Worm (Caenorhabditis elegans) whole organism, L1 larva: ENCODE results near the gene cest-10.

Experiments
- C04F5.9 ChIP-seq: sonication (generic microtip); optimal IDR thresholded peaks from 2 replicates; lab custom pipeline; 2016; ENCODE audit warnings: missing genetic modification characterization, missing compliant biosample characterization
- C16A3.4 ChIP-seq: fragments of 150-350 bp; optimal IDR thresholded peaks from 2 replicates; lab custom pipeline; 2014; ENCODE audit warnings: missing biosample characterization, missing genetic modification characterization
- F16B12.6 ChIP-seq: fragments of 150-350 bp; optimal IDR thresholded peaks from 2 replicates; lab custom pipeline; 2014; ENCODE audit warnings: missing biosample characterization, missing genetic modification characterization
- Y116A8C.19 ChIP-seq: sonication (generic microtip); optimal IDR thresholded peaks from 2 replicates; lab custom pipeline; 2016; ENCODE audit warnings: missing compliant biosample characterization, missing genetic modification characterization, borderline replicate concordance
- ama-1 ChIP-seq: fragments of 150-350 bp; optimal IDR thresholded peaks from 2 replicates; lab custom pipeline; 2014
- blmp-1 ChIP-seq: fragments of 150-350 bp; optimal IDR thresholded peaks from 2 replicates; lab custom pipeline; 2014; ENCODE audit warnings: missing biosample characterization, missing genetic modification characterization
- ceh-63 ChIP-seq: fragments of 200-800 bp; sonication (Bioruptor generic); optimal IDR thresholded peaks from 2 replicates; lab custom pipeline; 2018; ENCODE audit warnings: mild to moderate bottlenecking, missing genetic modification characterization, missing compliant biosample characterization
- ces-1 ChIP-seq: fragments of 150-350 bp; optimal IDR thresholded peaks from 2 replicates; lab custom pipeline; 2014; ENCODE audit warnings: missing biosample characterization, missing genetic modification reagents, missing genetic modification characterization
- dsc-1 ChIP-seq: sonication (generic microtip); optimal IDR thresholded peaks from 2 replicates; lab custom pipeline; 2016; ENCODE audit warnings: mild to moderate bottlenecking, missing genetic modification characterization, missing compliant biosample characterization
- efl-1 ChIP-seq, 4 experiments: fragments of 150-350 bp; optimal IDR thresholded peaks in 3 of 4; peaks in 1 of 4; 1 replicate in 1 of 4; 2 replicates in 3 of 4; lab custom pipeline; 2014; ENCODE audit warnings: missing biosample characterization in 2 of 4, missing genetic modification characterization in 2 of 4, missing genetic modification reagents in 2 of 4
- egl-13 ChIP-seq: sonication (generic microtip); optimal IDR thresholded peaks from 2 replicates; lab custom pipeline; 2016; ENCODE audit warnings: missing genotype, missing genetic modification reagents, missing genetic modification characterization, missing compliant biosample characterization
- fkh-8 ChIP-seq: sonication (generic microtip); optimal IDR thresholded peaks from 2 replicates; lab custom pipeline; 2016; ENCODE audit warnings: mild to moderate bottlenecking, missing genetic modification characterization, missing compliant biosample characterization
- fos-1 ChIP-seq: fragments of 150-350 bp; optimal IDR thresholded peaks from 2 replicates; lab custom pipeline; 2014; ENCODE audit warnings: missing biosample characterization, missing genetic modification characterization
- grh-1 ChIP-seq: fragments of 200-800 bp; sonication (Bioruptor generic); IDR thresholded peaks from 2 replicates; pipeline ENCODE4 v1.3.6; 2022; ENCODE audit warnings: missing genetic modification reagents, missing genetic modification characterization, missing compliant biosample characterization
- isw-1 ChIP-seq: fragments of 200-800 bp; sonication (Bioruptor generic); IDR thresholded peaks from 2 replicates; pipeline ENCODE4 v1.3.6; 2022; ENCODE audit warnings: missing genetic modification characterization, missing compliant biosample characterization
- jun-1 ChIP-seq: fragments of 150-350 bp; optimal IDR thresholded peaks from 2 replicates; lab custom pipeline; 2014; ENCODE audit warnings: missing biosample characterization, missing genetic modification reagents, missing genetic modification characterization
- lin-13 ChIP-seq: fragments of 150-350 bp; optimal IDR thresholded peaks from 2 replicates; lab custom pipeline; 2014; ENCODE audit warnings: missing biosample characterization, missing genetic modification reagents, missing genetic modification characterization
- lin-15B ChIP-seq: fragments of 150-350 bp; sonication (generic microtip); optimal IDR thresholded peaks from 3 replicates; lab custom pipeline; 2014; ENCODE audit warnings: missing biosample characterization, missing genetic modification characterization
- lin-35 ChIP-seq, 2 experiments: fragments of 150-350 bp; optimal IDR thresholded peaks; 2 replicates each; lab custom pipeline; 2014; ENCODE audit warnings: missing biosample characterization in 2 of 2, missing genetic modification characterization in 2 of 2, missing genetic modification reagents in 2 of 2
- lin-39 ChIP-seq: fragments of 150-350 bp; optimal IDR thresholded peaks from 2 replicates; lab custom pipeline; 2014; ENCODE audit warnings: missing biosample characterization, missing genetic modification reagents, missing genetic modification characterization
- lsy-2 ChIP-seq, 2 experiments: fragments of 150-350 bp; optimal IDR thresholded peaks; 2 replicates each; lab custom pipeline; 2014; ENCODE audit warnings: missing biosample characterization in 2 of 2, missing genetic modification characterization in 2 of 2
- mab-9 ChIP-seq: fragments of 200-800 bp; sonication (Bioruptor generic); IDR thresholded peaks from 2 replicates; pipeline ENCODE4 v1.3.6; 2022; ENCODE audit warnings: missing genetic modification reagents, missing genetic modification characterization, missing compliant biosample characterization
- mdl-1 ChIP-seq, 2 experiments: fragments of 150-350 bp; optimal IDR thresholded peaks; 2 replicates each; lab custom pipeline; 2014 to 2017; ENCODE audit warnings: missing biosample characterization in 2 of 2, missing genetic modification characterization in 2 of 2, inconsistent platforms in 1 of 2
- mep-1 ChIP-seq: fragments of 150-350 bp; optimal IDR thresholded peaks from 2 replicates; lab custom pipeline; 2014; ENCODE audit warnings: missing biosample characterization, missing genetic modification characterization
- nhr-11 ChIP-seq: fragments of 150-350 bp; optimal IDR thresholded peaks from 2 replicates; lab custom pipeline; 2014; ENCODE audit warnings: missing biosample characterization, missing genetic modification characterization
- nhr-19 ChIP-seq: fragments of 200-800 bp; sonication (Bioruptor generic); conservative IDR thresholded peaks from 2 replicates; pipeline ENCODE4 v1.3.6; 2022; ENCODE audit warnings: missing genetic modification characterization, missing compliant biosample characterization
- nhr-20 ChIP-seq: sonication (generic microtip); optimal IDR thresholded peaks from 2 replicates; lab custom pipeline; 2016; ENCODE audit warnings: mild to moderate bottlenecking, missing genetic modification characterization, missing compliant biosample characterization
- nhr-47 ChIP-seq: sonication (generic microtip); optimal IDR thresholded peaks from 2 replicates; lab custom pipeline; 2016; ENCODE audit warnings: mild to moderate bottlenecking, missing genetic modification characterization, moderate library complexity, missing compliant biosample characterization
- nhr-71 ChIP-seq: sonication (generic microtip); optimal IDR thresholded peaks from 2 replicates; lab custom pipeline; 2016; ENCODE audit warnings: mild to moderate bottlenecking, missing genetic modification characterization, moderate library complexity, missing compliant biosample characterization
- nhr-76 ChIP-seq: sonication (generic microtip); optimal IDR thresholded peaks from 2 replicates; lab custom pipeline; 2017; ENCODE audit warnings: missing biosample characterization, missing genetic modification characterization
- nhr-84 ChIP-seq: sonication (generic microtip); optimal IDR thresholded peaks from 2 replicates; lab custom pipeline; 2017; ENCODE audit warnings: missing biosample characterization, missing genetic modification characterization
- nhr-90 ChIP-seq: sonication (generic microtip); optimal IDR thresholded peaks from 2 replicates; lab custom pipeline; 2016; ENCODE audit warnings: mild to moderate bottlenecking, missing genetic modification characterization, missing compliant biosample characterization; ENCODE audit not compliant: poor library complexity
- pax-3 ChIP-seq: fragments of 200-800 bp; sonication (Bioruptor generic); optimal IDR thresholded peaks from 2 replicates; lab custom pipeline; 2018; ENCODE audit warnings: mild to moderate bottlenecking, missing genetic modification characterization, moderate library complexity, missing compliant biosample characterization
- pqm-1 ChIP-seq: sonication (generic microtip); optimal IDR thresholded peaks from 3 replicates; lab custom pipeline; 2017; ENCODE audit warnings: missing biosample characterization, missing genetic modification characterization
- rnt-1 ChIP-seq: sonication (generic microtip); optimal IDR thresholded peaks from 2 replicates; lab custom pipeline; 2016; ENCODE audit warnings: mild to moderate bottlenecking, missing genetic modification characterization, moderate library complexity, missing compliant biosample characterization
- sup-37 ChIP-seq: fragments of 200-800 bp; sonication (Bioruptor generic); optimal IDR thresholded peaks from 2 replicates; lab custom pipeline; 2018; ENCODE audit warnings: mild to moderate bottlenecking, missing genetic modification characterization, missing compliant biosample characterization
- tbx-2 ChIP-seq: sonication (generic microtip); optimal IDR thresholded peaks from 2 replicates; lab custom pipeline; 2016; ENCODE audit warnings: missing genetic modification characterization, missing compliant biosample characterization
- unc-130 ChIP-seq: fragments of 150-350 bp; optimal IDR thresholded peaks from 2 replicates; lab custom pipeline; 2017; ENCODE audit warnings: missing biosample characterization, missing genetic modification characterization, inconsistent platforms
- unc-62 ChIP-seq: fragments of 150-350 bp; optimal IDR thresholded peaks from 2 replicates; lab custom pipeline; 2014; ENCODE audit warnings: missing biosample characterization, missing genetic modification reagents, missing genetic modification characterization
- vab-15 ChIP-seq: sonication (generic microtip); optimal IDR thresholded peaks from 2 replicates; lab custom pipeline; 2017; ENCODE audit warnings: missing genotype, mild to moderate bottlenecking, missing genetic modification characterization, missing compliant biosample characterization
- xbp-1 ChIP-seq: sonication (generic microtip); optimal IDR thresholded peaks from 2 replicates; lab custom pipeline; 2016; ENCODE audit warnings: missing genetic modification characterization, missing compliant biosample characterization
- zag-1 ChIP-seq: fragments of 150-350 bp; optimal IDR thresholded peaks from 2 replicates; lab custom pipeline; 2014; ENCODE audit warnings: missing biosample characterization, missing genetic modification characterization
- zip-4 ChIP-seq: fragments of 200-800 bp; sonication (Bioruptor generic); optimal IDR thresholded peaks from 2 replicates; lab custom pipeline; 2018; ENCODE audit warnings: mild to moderate bottlenecking, missing genetic modification characterization, moderate library complexity, missing compliant biosample characterization
- ztf-11 ChIP-seq, 2 experiments: sonication (generic microtip); optimal IDR thresholded peaks; 2 replicates each; lab custom pipeline; 2016 to 2017; ENCODE audit warnings: missing genetic modification characterization in 2 of 2, missing biosample characterization in 1 of 2, missing compliant biosample characterization in 1 of 2
- ztf-4 ChIP-seq: fragments of 150-350 bp; optimal IDR thresholded peaks from 2 replicates; lab custom pipeline; 2014; ENCODE audit warnings: missing biosample characterization, missing genetic modification characterization

Gene cest-10

ce11 chrIV:7154356-7154755 lies 26.0 kb upstream of the cest-10 start, which contains the start of gene C34D4.2:
TSS of gene C34D4.2 (plus strand) at chrIV:7154656.
- no peak for TF ChIP-seq ceh-63
- no peak for TF ChIP-seq xbp-1 (tag; lab: Kevin White, UChicago)
- TF ChIP-seq nhr-84 (tag; lab: Kevin White, UChicago): no peak
- no peak for TF ChIP-seq pax-3

- TF ChIP-seq blmp-1 (tag; lab: Kevin White, UChicago) (no peak), mep-1 (tag; lab: Kevin White, UChicago) (no peak), F16B12.6 (no peak), nhr-47 (tag; lab: Kevin White, UChicago) (peak; percentile 39), zag-1 (tag; lab: Kevin White, UChicago) (no peak), efl-1 (optimal IDR thresholded peaks at IDR 0.05; lab: Kevin White, UChicago) (no peak), efl-1 (GFP tag; optimal IDR thresholded peaks at IDR 0.05 in 1 of 2; lab: Kevin White, UChicago) (peak in 1 of 2 experiments; percentile 64), nhr-20 (tag; lab: Kevin White, UChicago) (no peak), dsc-1 (tag; lab: Kevin White, UChicago) (peak; percentile 50), nhr-71 (tag; lab: Kevin White, UChicago) (peak; percentile 49), isw-1 (GFP tag; lab: Robert Waterston, UW) (no peak), fkh-8 (tag; lab: Kevin White, UChicago) (peak; percentile 95), unc-62 (GFP tag; lab: Kevin White, UChicago) (no peak), C04F5.9 (tag; lab: Kevin White, UChicago) (no peak), nhr-19 (GFP tag; lab: Robert Waterston, UW) (no peak), sup-37 (GFP tag; lab: Kevin White, UChicago) (no peak), mdl-1 (tag; optimal IDR thresholded peaks at IDR 0.05; lab: Kevin White, UChicago) (no peak), jun-1 (no peak), unc-130 (no peak), pqm-1 (tag; lab: Kevin White, UChicago) (no peak), ces-1 (GFP tag; lab: Kevin White, UChicago) (no peak), nhr-11 (tag; lab: Kevin White, UChicago) (no peak), xbp-1 (tag; lab: Kevin White, UChicago) (no peak), lsy-2 (tag; optimal IDR thresholded peaks at IDR 0.05; lab: Kevin White, UChicago) (peak in 1 of 2 experiments; percentile 39), lin-39 (tag; lab: Kevin White, UChicago) (no peak), egl-13 (no peak), fos-1 (no peak), zip-4 (GFP tag; lab: Kevin White, UChicago) (no peak), pax-3 (no peak), lin-13 (GFP tag; lab: Kevin White, UChicago) (no peak), nhr-76 (tag; lab: Kevin White, UChicago) (no peak)
Measured at ce11 chrIV:7156356-7156755, 24.0 kb upstream of the cest-10 start, which contains the start of gene maph-9. TSS of gene maph-9 (plus strand) at chrIV:7156628.

- TF ChIP-seq zip-4 (GFP tag; lab: Kevin White, UChicago) (no peak), ztf-11 (tag; optimal IDR thresholded peaks at IDR 0.05; lab: Kevin White, UChicago) (no peak)
Measured at ce11 chrIV:7158161-7158560, 22.2 kb upstream of the cest-10 start.

- no peak for TF ChIP-seq ama-1 (lab: Kevin White, UChicago)
- TF ChIP-seq efl-1 (optimal IDR thresholded peaks at IDR 0.05; lab: Kevin White, UChicago): peak in 1 of 2 experiments; percentile 92
- no peak for TF ChIP-seq efl-1 (GFP tag; optimal IDR thresholded peaks at IDR 0.05 in 1 of 2; lab: Kevin White, UChicago)
- no peak for TF ChIP-seq mab-9
- TF ChIP-seq, all 84 proteins: peak for 1
Measured at ce11 chrIV:7159586-7159985, 20.8 kb upstream of the cest-10 start.

ce11 chrIV:7165723-7166122 lies 14.6 kb upstream of the cest-10 start, which contains the start of gene rpc-1:
TSS of gene rpc-1 (minus strand) at chrIV:7165748.
- TF ChIP-seq lsy-2 (tag; optimal IDR thresholded peaks at IDR 0.05; lab: Kevin White, UChicago) (peak; percentile 22 to 75), grh-1 (GFP tag; lab: Robert Waterston, UW) (no peak), rnt-1 (tag; lab: Kevin White, UChicago) (peak; percentile 9), nhr-90 (tag; lab: Kevin White, UChicago) (peak; percentile 5), efl-1 (optimal IDR thresholded peaks at IDR 0.05; lab: Kevin White, UChicago) (peak; percentile 50 to 79), efl-1 (GFP tag; optimal IDR thresholded peaks at IDR 0.05 in 1 of 2; lab: Kevin White, UChicago) (peak; percentile 74 to 98), C16A3.4 (peak; percentile 12), vab-15 (tag; lab: Kevin White, UChicago) (no peak), blmp-1 (tag; lab: Kevin White, UChicago) (peak; percentile 40), ztf-4 (tag; lab: Kevin White, UChicago) (no peak), lin-35 (GFP tag; optimal IDR thresholded peaks at IDR 0.05; lab: Kevin White, UChicago) (peak; percentile 47 to 90), tbx-2 (tag; lab: Kevin White, UChicago) (peak; percentile 22), nhr-71 (tag; lab: Kevin White, UChicago) (peak; percentile 42), Y116A8C.19 (tag; lab: Kevin White, UChicago) (no peak), lin-15B (peak; percentile 42), nhr-20 (tag; lab: Kevin White, UChicago) (peak; percentile 39)
